Fruit fly (Drosophila melanogaster) whole organism, embryonic: ENCODE results near the gene CG2129.
A peak's percentile ranks its signal among the peaks of the same experiment; 100 is the strongest.

Experiments used
- Ada2b ChIP-seq: fragments of 200-800 bp; sonication (Bioruptor generic); IDR thresholded peaks from 2 replicates; pipeline ENCODE4 v1.3.6; 2022; ENCODE audit warnings: missing biosample characterization, missing genetic modification characterization
- Adf1 ChIP-seq: fragments of 200-800 bp; sonication (Bioruptor generic); IDR thresholded peaks from 2 replicates; pipeline ENCODE4 v1.3.6; 2022; ENCODE audit warnings: missing biosample characterization, missing genetic modification characterization
- Asciz ChIP-seq: fragments of 200-800 bp; sonication (Bioruptor generic); optimal IDR thresholded peaks from 2 replicates; lab custom pipeline; 2017; ENCODE audit warnings: missing biosample characterization, mild to moderate bottlenecking, missing genetic modification characterization, missing genetic modification reagents
- Atf-2 ChIP-seq: fragments of 200-800 bp; sonication (Bioruptor generic); optimal IDR thresholded peaks from 2 replicates; lab custom pipeline; 2016; ENCODE audit warnings: missing biosample characterization, missing genetic modification characterization
- Blimp-1 ChIP-seq: fragments of 200-800 bp; sonication (Bioruptor generic); optimal IDR thresholded peaks from 3 replicates; lab custom pipeline; 2018; ENCODE audit warnings: missing biosample characterization, missing genetic modification characterization, mild to moderate bottlenecking, moderate library complexity, missing genetic modification reagents
- CG10431 ChIP-seq: fragments of 200-800 bp; sonication (Bioruptor generic); optimal IDR thresholded peaks from 3 replicates; lab custom pipeline; 2018; ENCODE audit warnings: missing biosample characterization, mild to moderate bottlenecking, missing genetic modification characterization
- CG13123 ChIP-seq: fragments of 200-800 bp; sonication (Bioruptor generic); optimal IDR thresholded peaks from 2 replicates; lab custom pipeline; 2016; ENCODE audit warnings: missing biosample characterization, missing genetic modification characterization
- CG14050 ChIP-seq: fragments of 200-800 bp; sonication (Bioruptor generic); IDR thresholded peaks from 3 replicates; pipeline ENCODE4 v1.3.6; 2022; ENCODE audit warnings: missing biosample characterization, missing genetic modification characterization
- CG15514 ChIP-seq: fragments of 200-800 bp; sonication (Bioruptor generic); optimal IDR thresholded peaks from 3 replicates; lab custom pipeline; 2017; ENCODE audit warnings: missing biosample characterization, missing genetic modification characterization, mild to moderate bottlenecking, moderate library complexity, missing genetic modification reagents
- CG15601 ChIP-seq: fragments of 200-800 bp; sonication (Bioruptor generic); optimal IDR thresholded peaks from 3 replicates; lab custom pipeline; 2019; ENCODE audit warnings: missing biosample characterization, mild to moderate bottlenecking, missing genetic modification characterization, moderate library complexity
- CG17359 ChIP-seq: fragments of 200-800 bp; sonication (Bioruptor generic); optimal IDR thresholded peaks from 3 replicates; lab custom pipeline; 2018; ENCODE audit warnings: missing biosample characterization, mild to moderate bottlenecking, missing genetic modification characterization, moderate library complexity
- CG17568 ChIP-seq: fragments of 200-800 bp; sonication (Bioruptor generic); optimal IDR thresholded peaks from 2 replicates; lab custom pipeline; 2018; ENCODE audit warnings: missing biosample characterization, mild to moderate bottlenecking, missing genetic modification characterization, moderate library complexity
- CG18764 ChIP-seq: fragments of 200-800 bp; sonication (Bioruptor generic); optimal IDR thresholded peaks from 3 replicates; lab custom pipeline; 2016; ENCODE audit warnings: missing biosample characterization, missing genetic modification characterization
- CG2712 ChIP-seq: fragments of 200-800 bp; optimal IDR thresholded peaks from 3 replicates; lab custom pipeline; 2019; ENCODE audit warnings: missing biosample characterization, mild to moderate bottlenecking, missing genetic modification characterization, moderate library complexity
- CG31388 ChIP-seq: fragments of 200-800 bp; sonication (Bioruptor generic); optimal IDR thresholded peaks from 2 replicates; lab custom pipeline; 2016; ENCODE audit warnings: missing biosample characterization, missing genetic modification characterization
- CG5180 ChIP-seq: fragments of 200-800 bp; sonication (Bioruptor generic); optimal IDR thresholded peaks from 3 replicates; lab custom pipeline; 2017; ENCODE audit warnings: missing biosample characterization, missing genetic modification characterization, mild to moderate bottlenecking, moderate library complexity, missing genetic modification reagents
- CG7372 ChIP-seq: fragments of 200-800 bp; sonication (Bioruptor generic); IDR thresholded peaks from 2 replicates; pipeline ENCODE4 v1.3.6; 2022; ENCODE audit warnings: missing biosample characterization, missing genetic modification characterization
- CrebB ChIP-seq: fragments of 200-800 bp; sonication (Bioruptor generic); optimal IDR thresholded peaks from 3 replicates; lab custom pipeline; 2018; ENCODE audit warnings: missing biosample characterization, mild to moderate bottlenecking, missing genetic modification characterization
- Doc2 ChIP-seq: fragments of 200-800 bp; sonication (Bioruptor generic); IDR thresholded peaks from 2 replicates; pipeline ENCODE4 v1.3.6; 2022; ENCODE audit warnings: missing biosample characterization, missing genetic modification characterization
- H2.0 ChIP-seq: fragments of 200-800 bp; sonication (Bioruptor generic); IDR thresholded peaks from 2 replicates; pipeline ENCODE4 v1.3.6; 2022; ENCODE audit warnings: missing biosample characterization, missing genetic modification characterization
- HHEX ChIP-seq: fragments of 200-800 bp; sonication (Bioruptor generic); optimal IDR thresholded peaks from 3 replicates; lab custom pipeline; 2017; ENCODE audit warnings: missing biosample characterization, mild to moderate bottlenecking, missing genetic modification characterization, missing genetic modification reagents
- Hmx ChIP-seq: fragments of 200-800 bp; sonication (Bioruptor generic); optimal IDR thresholded peaks from 2 replicates; lab custom pipeline; 2016; ENCODE audit warnings: missing biosample characterization, missing genetic modification characterization
- Hr78 ChIP-seq, 2 experiments: fragments of 200-800 bp in 1 of 2; fragments of >200 bp in 1 of 2; sonication (Bioruptor generic) in 1 of 2; optimal IDR thresholded peaks; 2 replicates each; lab custom pipeline; 2017 to 2019; ENCODE audit warnings: missing biosample characterization in 2 of 2, missing genetic modification characterization in 2 of 2, mild to moderate bottlenecking in 1 of 2, moderate library complexity in 1 of 2
- NC2β ChIP-seq: fragments of 200-800 bp; sonication (Bioruptor generic); optimal IDR thresholded peaks from 2 replicates; lab custom pipeline; 2016; ENCODE audit warnings: missing biosample characterization, missing genetic modification characterization
- Trl ChIP-seq, 3 experiments: fragments of >200 bp in 2 of 3; fragments of 200-800 bp in 1 of 3; sonication (Bioruptor generic) in 1 of 3; optimal IDR thresholded peaks; 2 replicates in 1 of 3; 3 replicates in 2 of 3; lab custom pipeline; 2016 to 2017; ENCODE audit warnings: missing biosample characterization in 1 of 3, missing genetic modification characterization in 1 of 3
- ara ChIP-seq: fragments of 200-800 bp; sonication (Bioruptor generic); IDR thresholded peaks from 2 replicates; pipeline ENCODE4 v1.3.6; 2022; ENCODE audit warnings: missing biosample characterization, missing genetic modification characterization
- bsh ChIP-seq, 2 experiments: fragments of 200-800 bp; sonication (Bioruptor generic); optimal IDR thresholded peaks; 2 replicates each; lab custom pipeline; 2017 to 2018; ENCODE audit warnings: mild to moderate bottlenecking in 2 of 2, missing biosample characterization in 2 of 2, missing genetic modification characterization in 2 of 2, moderate library complexity in 1 of 2
- cato ChIP-seq: fragments of 200-800 bp; sonication (Bioruptor generic); optimal IDR thresholded peaks from 2 replicates; lab custom pipeline; 2016; ENCODE audit warnings: missing biosample characterization, missing genetic modification characterization, borderline replicate concordance
- dati ChIP-seq: fragments of 200-800 bp; sonication (Bioruptor generic); IDR thresholded peaks from 2 replicates; pipeline ENCODE4 v1.3.6; 2022; ENCODE audit warnings: missing biosample characterization, missing genetic modification characterization
- eve ChIP-seq, 2 experiments: fragments of >200 bp; optimal IDR thresholded peaks; 2 replicates each; lab custom pipeline; 2017; ENCODE audit warnings: missing biosample characterization in 2 of 2, missing genetic modification characterization in 2 of 2
- fd96Cb ChIP-seq: fragments of 200-800 bp; sonication (Bioruptor generic); optimal IDR thresholded peaks from 2 replicates; lab custom pipeline; 2018; ENCODE audit warnings: missing biosample characterization, mild to moderate bottlenecking, missing genetic modification characterization, moderate library complexity
- gcm ChIP-seq: fragments of 200-800 bp; sonication (Bioruptor generic); optimal IDR thresholded peaks from 2 replicates; lab custom pipeline; 2019; ENCODE audit warnings: missing biosample characterization, mild to moderate bottlenecking, missing genetic modification characterization, moderate library complexity
- grau ChIP-seq: fragments of 200-800 bp; optimal IDR thresholded peaks from 3 replicates; lab custom pipeline; 2019; ENCODE audit warnings: missing biosample characterization, mild to moderate bottlenecking, missing genetic modification characterization, moderate library complexity
- ham ChIP-seq: fragments of 200-800 bp; sonication (Bioruptor generic); IDR thresholded peaks from 2 replicates; pipeline ENCODE4 v1.3.6; 2022; ENCODE audit warnings: missing biosample characterization, missing genetic modification characterization
- hkb ChIP-seq, 2 experiments: fragments of 200-800 bp in 1 of 2; fragments of >200 bp in 1 of 2; sonication (Bioruptor generic) in 1 of 2; IDR thresholded peaks in 1 of 2; optimal IDR thresholded peaks in 1 of 2; 2 replicates each; pipeline versions ENCODE4 v1.3.6 to Lab custom; 2017 to 2022; ENCODE audit warnings: missing biosample characterization in 1 of 2, missing genetic modification characterization in 1 of 2
- jing ChIP-seq: fragments of 200-800 bp; sonication (Bioruptor generic); optimal IDR thresholded peaks from 2 replicates; lab custom pipeline; 2018; ENCODE audit warnings: missing biosample characterization, mild to moderate bottlenecking, missing genetic modification characterization
- lov ChIP-seq, 2 experiments: fragments of 200-800 bp in 1 of 2; fragments of >200 bp in 1 of 2; sonication (Bioruptor generic) in 1 of 2; IDR thresholded peaks in 1 of 2; optimal IDR thresholded peaks in 1 of 2; 2 replicates in 1 of 2; 3 replicates in 1 of 2; pipeline versions ENCODE4 v1.3.6 to Lab custom; 2017 to 2022; ENCODE audit warnings: missing biosample characterization in 1 of 2, missing genetic modification characterization in 1 of 2
- otp ChIP-seq: fragments of 200-800 bp; sonication (Bioruptor generic); IDR thresholded peaks from 3 replicates; pipeline ENCODE4, ENCODE4 v1.3.6; 2022; ENCODE audit warnings: missing biosample characterization, missing genetic modification characterization
- phol ChIP-seq: fragments of 200-800 bp; sonication (Bioruptor generic); optimal IDR thresholded peaks from 3 replicates; lab custom pipeline; 2018; ENCODE audit warnings: missing biosample characterization, mild to moderate bottlenecking, missing genetic modification characterization, moderate library complexity
- pnt ChIP-seq: fragments of 200-800 bp; sonication (Bioruptor generic); optimal IDR thresholded peaks from 3 replicates; lab custom pipeline; 2016; ENCODE audit warnings: missing biosample characterization, missing genetic modification characterization
- pum ChIP-seq: fragments of 200-800 bp; sonication (Bioruptor generic); optimal IDR thresholded peaks from 2 replicates; lab custom pipeline; 2016; ENCODE audit warnings: missing biosample characterization, missing genetic modification characterization
- rib ChIP-seq: fragments of 200-800 bp; sonication (Bioruptor generic); IDR thresholded peaks from 2 replicates; pipeline ENCODE4 v1.3.6; 2022; ENCODE audit warnings: missing biosample characterization, missing genetic modification characterization
- sna ChIP-seq: fragments of 200-800 bp; sonication (Bioruptor generic); IDR thresholded peaks from 2 replicates; pipeline ENCODE4 v1.3.6; 2022; ENCODE audit warnings: missing biosample characterization, missing genetic modification characterization; ENCODE audit not compliant: partially characterized antibody
- ssp ChIP-seq: fragments of 200-800 bp; sonication (Bioruptor generic); IDR thresholded peaks from 2 replicates; pipeline ENCODE4 v1.3.6; 2022; ENCODE audit warnings: missing biosample characterization, missing genetic modification characterization
- zfh1 ChIP-seq: fragments of 200-800 bp; sonication (Bioruptor generic); IDR thresholded peaks from 3 replicates; pipeline ENCODE4 v1.3.6; 2022; ENCODE audit warnings: missing biosample characterization, missing genetic modification characterization
- zfh2 ChIP-seq: fragments of 200-800 bp; sonication (Bioruptor generic); optimal IDR thresholded peaks from 2 replicates; lab custom pipeline; 2016; ENCODE audit warnings: missing biosample characterization, missing genetic modification characterization

Gene CG2129

DNA sequence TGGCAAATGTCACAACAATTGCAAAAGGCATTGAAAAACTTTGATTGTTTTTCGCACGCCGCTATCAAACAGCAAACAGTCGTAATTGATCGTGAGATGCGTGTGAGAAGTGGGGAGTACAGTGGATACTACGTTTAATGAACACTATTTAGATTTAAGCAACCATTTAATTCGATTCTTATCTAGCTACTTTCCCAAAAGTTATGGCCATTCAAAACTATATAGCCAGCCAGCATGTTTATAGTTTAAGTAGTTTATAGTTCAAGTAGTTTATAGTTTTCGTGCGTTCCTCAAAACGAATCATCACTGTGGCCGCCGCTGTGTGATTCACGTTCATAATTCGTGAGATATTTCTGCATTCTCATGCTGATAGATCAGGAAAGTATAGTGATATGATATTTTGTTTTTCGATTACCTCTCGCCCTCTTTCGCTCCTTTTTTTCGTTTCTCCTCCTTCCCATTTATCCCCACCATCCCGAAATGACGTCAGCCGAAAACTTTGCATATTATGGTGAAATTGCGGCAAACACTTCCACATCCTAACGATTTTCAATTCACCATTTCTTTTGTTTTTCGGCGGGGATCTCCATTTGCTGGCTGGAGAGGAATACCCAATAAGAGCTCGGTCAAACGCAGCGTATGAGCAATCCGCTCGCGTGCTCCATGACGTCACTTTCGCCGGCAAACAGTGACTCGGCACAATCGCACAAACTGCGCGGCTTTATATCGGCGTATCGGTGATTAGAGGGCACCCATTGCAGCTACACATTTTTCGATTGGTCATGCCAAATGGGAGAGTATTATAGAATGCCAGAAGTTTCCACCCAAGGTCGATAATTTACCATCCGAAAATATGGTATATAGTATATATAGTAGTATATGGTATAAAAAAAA, 32.0 kb upstream of the CG2129 start (continued):
- TF ChIP-seq CG2712 (tag; lab: Kevin White, UChicago) (peak; percentile 38), lov (optimal IDR thresholded peaks at IDR 0.05; lab: Kevin White, UChicago) (no peak), lov (GFP tag; IDR thresholded peaks at IDR 0.05; lab: Robert Waterston, UW) (no peak), CG31388 (GFP tag; lab: Kevin White, UChicago) (no peak), Trl (optimal IDR thresholded peaks at IDR 0.05; lab: Kevin White, UChicago) (no peak), Trl (GFP tag; optimal IDR thresholded peaks at IDR 0.05; lab: Kevin White, UChicago) (peak; percentile 11), CG5180 (GFP tag; lab: Kevin White, UChicago) (no peak), pnt (GFP tag; lab: Kevin White, UChicago) (no peak), fd96Cb (peak; percentile 7), Hmx (GFP tag; lab: Kevin White, UChicago) (peak; percentile 37), Doc2 (GFP tag; lab: Robert Waterston, UW) (no peak), CG17359 (tag; lab: Kevin White, UChicago) (peak; percentile 59), HHEX (peak; percentile 66), Asciz (no peak), Blimp-1 (GFP tag; lab: Kevin White, UChicago) (peak; percentile 17), Ada2b (GFP tag; lab: Robert Waterston, UW) (peak; percentile 73), CrebB (tag; lab: Kevin White, UChicago) (peak; percentile 51), zfh2 (GFP tag; lab: Kevin White, UChicago) (peak; percentile 78), ara (GFP tag; lab: Robert Waterston, UW) (no peak), CG10431 (GFP tag; lab: Kevin White, UChicago) (no peak), CG14050 (GFP tag; lab: Robert Waterston, UW) (peak; percentile 40; the same call in 1 of the 3 replicates), Hr78 (GFP tag; optimal IDR thresholded peaks at IDR 0.05; lab: Kevin White, UChicago) (no peak), CG7372 (GFP tag; lab: Robert Waterston, UW) (peak; percentile 21; the same call in 1 of the 2 replicates), sna (GFP tag; lab: Robert Waterston, UW) (no peak), CG18764 (GFP tag; lab: Kevin White, UChicago) (no peak), CG15514 (GFP tag; lab: Kevin White, UChicago) (peak; percentile 67), dati (GFP tag; lab: Robert Waterston, UW) (no peak), cato (GFP tag; lab: Kevin White, UChicago) (no peak), H2.0 (GFP tag; lab: Robert Waterston, UW) (peak; percentile 30; the same call in 1 of the 2 replicates), CG17568 (peak; percentile 2), grau (tag; lab: Kevin White, UChicago) (peak; percentile 93), otp (GFP tag; lab: Robert Waterston, UW) (no peak), Atf-2 (GFP tag; lab: Kevin White, UChicago) (no peak), jing (no peak), rib (GFP tag; lab: Robert Waterston, UW) (0 out of 2 replicates have a peak, but pooled peaks have one; percentile 52), gcm (no peak), NC2β (GFP tag; lab: Kevin White, UChicago) (no peak), pum (GFP tag; lab: Kevin White, UChicago) (no peak), eve (GFP tag; optimal IDR thresholded peaks at IDR 0.05; lab: Kevin White, UChicago) (no peak), CG13123 (GFP tag; lab: Kevin White, UChicago) (no peak), CG15601 (tag; lab: Kevin White, UChicago) (no peak), ham (no peak), zfh1 (GFP tag; lab: Robert Waterston, UW) (peak; percentile 26; the same call in 1 of the 3 replicates), bsh (GFP tag; optimal IDR thresholded peaks at IDR 0.05; lab: Kevin White, UChicago) (peak in 1 of 2 experiments; percentile 18), Adf1 (GFP tag; lab: Robert Waterston, UW) (peak; percentile 39; the same call in 1 of the 2 replicates), hkb (optimal IDR thresholded peaks at IDR 0.05; lab: Kevin White, UChicago) (no peak), hkb (GFP tag; IDR thresholded peaks at IDR 0.05; lab: Robert Waterston, UW) (peak; percentile 41; the same call in 1 of the 2 replicates), phol (tag; lab: Kevin White, UChicago) (peak; percentile 15), ssp (GFP tag; lab: Robert Waterston, UW) (no peak)
